Worm (Caenorhabditis elegans): Measurements from ENCODE around the gene srt-18.

The srt-18 gene

DNA sequence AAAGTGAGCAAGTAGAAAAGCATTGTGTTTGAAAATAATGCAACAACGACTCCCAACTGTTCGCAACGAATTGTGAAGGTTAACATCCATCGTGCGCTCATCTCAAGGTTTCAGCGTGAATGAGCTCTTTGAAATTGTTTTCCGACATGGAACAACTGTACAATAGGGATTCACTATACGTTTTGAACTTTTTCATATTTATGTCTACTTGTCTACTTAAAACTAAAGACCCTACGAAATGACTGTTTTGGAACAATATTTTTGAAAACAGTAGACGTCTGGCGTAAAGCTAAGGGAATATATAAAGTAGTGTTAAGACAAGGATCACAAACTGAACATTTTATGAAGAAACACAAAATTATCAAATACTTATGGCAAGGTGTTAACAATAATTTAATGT lies 31.8 kb downstream of the srt-18 start, which contains the start of gene str-86:
TSS of gene str-86 (minus strand) at position 101 of the 400 bp plus-strand sequence.
- TF ChIP-seq repo-1 (tag; optimal IDR thresholded peaks at IDR 0.05) = no peak
- no peak for TF ChIP-seq dox-1 (GFP tag; IDR thresholded peaks at IDR 0.05)

DNA sequence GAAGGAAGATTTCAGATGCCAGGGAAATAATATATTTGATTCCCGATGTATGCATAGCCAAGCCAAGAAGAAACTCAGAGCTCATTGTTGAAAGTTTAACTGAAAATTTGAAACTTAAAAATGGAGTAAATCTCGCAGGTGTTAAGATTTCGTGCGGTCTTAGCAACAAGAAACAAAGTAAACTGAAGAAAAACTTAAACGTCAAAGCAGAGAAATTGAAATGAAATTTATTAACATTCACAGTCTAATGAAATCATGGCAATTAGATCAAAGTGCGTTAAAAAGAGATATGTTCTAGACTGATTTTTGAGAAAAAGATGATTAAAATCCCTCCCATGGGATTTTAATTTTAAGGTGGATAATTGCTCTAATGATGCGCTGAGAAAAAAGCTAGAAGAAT lies 34.6 kb downstream of the srt-18 start, which contains the start of gene str-84:
TSS of gene str-84 (minus strand) at position 101 of the 400 bp plus-strand sequence.
- TF ChIP-seq snpc-1.3 (tag; optimal IDR thresholded peaks at IDR 0.05; ENCODE audit: insufficient read depth) (no peak), F10E7.11 (tag; optimal IDR thresholded peaks at IDR 0.05) (no peak), ztf-22 (GFP tag; optimal IDR thresholded peaks at IDR 0.05) (no peak), egl-18 (GFP tag; IDR thresholded peaks at IDR 0.05) (no peak), F55B11.4 (tag; optimal IDR thresholded peaks at IDR 0.05; ENCODE audit: borderline replicate concordance, insufficient read depth) (no peak), mxl-1 (tag; optimal IDR thresholded peaks at IDR 0.05) (no peak), mcd-1 (GFP tag; IDR thresholded peaks at IDR 0.05) (no peak), dpff-1 (tag; optimal IDR thresholded peaks at IDR 0.05) (no peak), nfya-1 (tag; optimal IDR thresholded peaks at IDR 0.05; ENCODE audit: borderline replicate concordance, insufficient read depth) (no peak), ekl-4 (GFP tag; IDR thresholded peaks at IDR 0.05) (no peak), F57C9.4 (tag; optimal IDR thresholded peaks at IDR 0.05) (no peak), F23B12.7 (tag; optimal IDR thresholded peaks at IDR 0.05; ENCODE audit: insufficient read depth) (no peak), ztf-18 (tag; optimal IDR thresholded peaks at IDR 0.05) (no peak), lag-1 (GFP tag; IDR thresholded peaks at IDR 0.05) (no peak)

DNA sequence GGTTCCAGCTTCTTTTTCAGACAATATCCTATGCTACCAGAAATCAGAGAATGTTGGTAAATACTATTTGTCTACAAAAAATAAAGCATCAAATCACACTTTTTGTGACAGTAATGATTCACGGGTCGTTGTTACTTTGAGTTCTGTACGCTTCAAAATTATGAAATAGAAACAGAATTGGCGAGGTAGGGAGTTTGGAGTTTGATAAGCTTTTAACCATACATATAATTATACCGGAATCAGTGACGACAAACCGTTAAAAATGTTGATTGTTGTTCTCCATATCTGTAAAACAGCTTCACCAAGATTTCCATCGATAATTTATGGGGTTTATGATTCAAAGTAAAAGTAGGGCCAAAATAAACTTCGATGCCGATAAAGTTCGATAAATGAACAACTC lies 37.5 kb downstream of the srt-18 start:
- TF ChIP-seq ceh-27 (GFP tag; optimal IDR thresholded peaks at IDR 0.05) (no peak), let-607 (tag; optimal IDR thresholded peaks at IDR 0.05) (no peak), cebp-1 (GFP tag; IDR thresholded peaks at IDR 0.05) (peak; percentile 34; the same call in 1 of the 2 replicates), cebp-1 (tag; optimal IDR thresholded peaks at IDR 0.05) (no peak)

DNA sequence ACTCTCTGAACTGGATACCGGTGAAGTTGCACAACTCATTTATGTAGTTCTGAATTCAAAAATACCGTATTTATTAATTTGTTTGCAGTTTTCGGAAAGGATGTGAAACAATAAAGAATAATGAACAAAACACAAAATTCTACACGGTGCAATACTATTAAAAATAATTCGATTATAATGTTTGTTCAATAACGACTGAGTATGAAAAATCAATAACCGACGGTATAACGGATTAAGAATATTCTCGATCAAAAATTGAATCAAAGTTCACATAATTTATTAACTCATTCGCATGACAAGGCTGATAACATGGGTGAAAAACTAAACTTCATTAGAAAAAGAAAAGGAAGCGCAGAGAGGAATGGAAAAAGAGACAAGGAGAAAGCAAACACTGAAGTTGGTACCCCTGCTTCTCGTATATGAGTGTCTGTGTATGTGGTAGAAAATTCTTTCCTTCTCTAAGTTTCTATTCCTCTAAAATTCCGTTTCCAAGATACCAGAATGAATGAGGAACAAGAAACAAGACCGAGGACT lies 40.5 kb downstream of the srt-18 start, which contains the start of gene nhr-143:
TSS of gene nhr-143 (minus strand) at position 51 of the 534 bp plus-strand sequence.
- TF ChIP-seq nhr-80 (tag; optimal IDR thresholded peaks at IDR 0.05) (peak; percentile 63), unc-62 (GFP tag; optimal IDR thresholded peaks at IDR 0.05) (no peak), tbx-9 (tag; optimal IDR thresholded peaks at IDR 0.05; ENCODE audit: borderline replicate concordance) (no peak), ztf-18 (tag; optimal IDR thresholded peaks at IDR 0.05) (no peak), sdz-38 (tag; optimal IDR thresholded peaks at IDR 0.05) (no peak), ztf-26 (tag; optimal IDR thresholded peaks at IDR 0.05) (no peak), rcor-1 (GFP tag; IDR thresholded peaks at IDR 0.05) (no peak)

DNA sequence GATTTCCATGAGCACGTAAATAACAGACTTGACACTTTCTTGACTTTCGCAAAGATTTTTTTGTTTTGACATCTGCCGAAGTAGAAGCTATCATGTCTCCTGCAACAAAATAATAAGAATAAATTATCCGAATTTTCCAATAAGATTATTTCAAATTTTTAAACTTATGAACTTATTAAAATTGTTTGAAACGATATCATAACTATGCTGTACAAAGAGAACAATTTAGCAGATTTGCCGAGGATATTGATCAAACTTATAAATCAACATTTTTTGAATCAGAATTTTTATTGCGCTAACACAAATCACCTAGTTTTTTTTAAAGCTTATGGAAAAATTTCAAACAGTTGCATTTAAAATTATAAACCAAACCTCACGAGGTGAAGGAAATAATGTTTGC lies 43.2 kb downstream of the srt-18 start, which contains the start of gene nhr-195:
TSS of gene nhr-195 (minus strand) at position 101 of the 400 bp plus-strand sequence.
- no peak for TF ChIP-seq attf-3 (GFP tag; conservative IDR thresholded peaks at IDR 0.05)
- TF ChIP-seq somi-1 (GFP tag; optimal IDR thresholded peaks at IDR 0.05) = no peak
- TF ChIP-seq snpc-1.1 (tag; optimal IDR thresholded peaks at IDR 0.05; ENCODE audit: insufficient read depth) = no peak
- TF ChIP-seq sdz-38 (tag; optimal IDR thresholded peaks at IDR 0.05) = no peak
- no peak for TF ChIP-seq lin-35 (GFP tag; optimal IDR thresholded peaks at IDR 0.05)
- no peak for TF ChIP-seq lin-40 (tag; optimal IDR thresholded peaks at IDR 0.05)
- no peak for TF ChIP-seq C06A6.2 (GFP tag; conservative IDR thresholded peaks at IDR 0.05)
